Worm (Caenorhabditis elegans) whole organism, L2 larva: ENCODE measurements around the gene tmem-258.

Experiments used
- fos-1 ChIP-seq: fragments of 150-350 bp; optimal IDR thresholded peaks from 2 replicates; lab custom pipeline; 2014; ENCODE audit warnings: missing biosample characterization, missing genetic modification characterization
- nhr-10 ChIP-seq: sonication (generic microtip); optimal IDR thresholded peaks from 2 replicates; lab custom pipeline; 2017; ENCODE audit warnings: missing biosample characterization, missing genetic modification characterization
- nhr-129 ChIP-seq: fragments of 150-350 bp; optimal IDR thresholded peaks from 2 replicates; lab custom pipeline; 2014; ENCODE audit warnings: missing biosample characterization, missing genetic modification characterization
- nhr-25 ChIP-seq: fragments of 150-350 bp; sonication (generic microtip); optimal IDR thresholded peaks from 3 replicates; lab custom pipeline; 2014; ENCODE audit warnings: missing biosample characterization, missing genetic modification characterization
- skn-1 ChIP-seq: sonication (generic microtip); optimal IDR thresholded peaks from 2 replicates; lab custom pipeline; 2017; ENCODE audit warnings: missing biosample characterization, missing genetic modification characterization
- ztf-11 ChIP-seq: sonication (generic microtip); optimal IDR thresholded peaks from 2 replicates; lab custom pipeline; 2017; ENCODE audit warnings: missing biosample characterization, missing genetic modification characterization

DNA sequence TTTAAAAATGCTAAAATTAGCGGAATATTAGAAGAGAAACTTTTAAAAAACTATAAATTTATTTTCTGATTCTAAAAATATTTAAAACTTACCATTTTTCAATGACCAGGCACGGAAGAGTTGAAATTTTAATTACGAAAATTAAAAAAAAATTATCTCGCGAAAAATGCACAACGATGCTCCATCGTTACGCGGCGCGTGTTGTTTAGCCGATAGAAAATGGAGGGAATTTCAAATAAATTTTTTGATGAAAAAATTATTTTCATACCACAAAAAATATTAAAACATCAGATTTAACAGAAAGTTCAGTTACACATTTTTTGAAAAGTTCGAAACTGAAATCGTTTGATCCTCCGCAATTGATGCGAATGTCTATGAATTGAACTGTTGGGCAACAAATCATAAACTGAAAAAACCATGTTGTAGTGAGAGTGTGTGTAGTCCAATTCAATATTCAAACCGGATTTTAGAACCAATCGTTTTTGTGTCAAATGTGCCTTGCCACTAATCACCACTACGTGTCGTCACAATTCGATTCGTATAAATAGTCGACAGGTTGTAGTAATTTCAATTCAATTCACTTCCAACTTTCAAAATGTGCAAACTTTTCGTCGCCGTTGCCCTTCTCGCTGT is 11.7 kb upstream of the tmem-258 start, which contains the start of the genes tofu-2 and spig-1:
- no peak for TF ChIP-seq nhr-25 (tag; lab: Kevin White, UChicago)
- no peak for TF ChIP-seq nhr-129 (tag; lab: Kevin White, UChicago)
- TF ChIP-seq nhr-10 (tag; lab: Kevin White, UChicago) = no peak
- TF ChIP-seq ztf-11 (tag; lab: Kevin White, UChicago) = no peak
- TF ChIP-seq fos-1 (tag; lab: Kevin White, UChicago) = no peak
- no peak for TF ChIP-seq skn-1
